Worm (Caenorhabditis elegans) whole organism, mixed stage, embryonic: ENCODE data around the gene orc-3.
A peak's percentile ranks its signal among the peaks of the same experiment; 100 is the strongest.

Experiments used
- M03D4.4 ChIP-seq: sonication (generic microtip); optimal IDR thresholded peaks from 2 replicates; lab custom pipeline; 2017; ENCODE audit warnings: mild to moderate bottlenecking, missing genetic modification characterization, missing compliant biosample characterization
- bed-3 ChIP-seq: fragments of 200-800 bp; sonication (Bioruptor generic); optimal IDR thresholded peaks from 3 replicates; lab custom pipeline; 2018; ENCODE audit warnings: mild to moderate bottlenecking, missing genetic modification characterization, moderate library complexity, missing compliant biosample characterization
- blmp-1 ChIP-seq: fragments of 150-350 bp; optimal IDR thresholded peaks from 2 replicates; lab custom pipeline; 2014; ENCODE audit warnings: missing biosample characterization, missing genetic modification characterization
- ceh-39 ChIP-seq: fragments of 150-350 bp; optimal IDR thresholded peaks from 2 replicates; lab custom pipeline; 2014; ENCODE audit warnings: missing biosample characterization, missing genetic modification characterization
- ceh-43 ChIP-seq: fragments of 200-800 bp; sonication (Bioruptor generic); optimal IDR thresholded peaks from 2 replicates; lab custom pipeline; 2018; ENCODE audit warnings: mild to moderate bottlenecking, missing genetic modification characterization, moderate library complexity, missing compliant biosample characterization
- ceh-83 ChIP-seq: fragments of 200-800 bp; sonication (Bioruptor generic); optimal IDR thresholded peaks from 2 replicates; lab custom pipeline; 2018; ENCODE audit warnings: mild to moderate bottlenecking, missing genetic modification characterization, missing compliant biosample characterization
- ces-1 ChIP-seq: fragments of 150-350 bp; optimal IDR thresholded peaks from 2 replicates; lab custom pipeline; 2014; ENCODE audit warnings: missing biosample characterization, missing genetic modification reagents, missing genetic modification characterization
- cnd-1 ChIP-seq: fragments of 200-800 bp; sonication (Bioruptor generic); optimal IDR thresholded peaks from 2 replicates; lab custom pipeline; 2018; ENCODE audit warnings: mild to moderate bottlenecking, missing genetic modification characterization, missing compliant biosample characterization
- drap-1 ChIP-seq: fragments of 200-800 bp; sonication (Bioruptor generic); optimal IDR thresholded peaks from 3 replicates; lab custom pipeline; 2018; ENCODE audit warnings: mild to moderate bottlenecking, missing genetic modification characterization, missing compliant biosample characterization
- elt-1 ChIP-seq: sonication (generic microtip); optimal IDR thresholded peaks from 2 replicates; lab custom pipeline; 2017; ENCODE audit warnings: missing genetic modification characterization, mild to moderate bottlenecking, missing compliant biosample characterization, antibody characterized with exemption, moderate library complexity, borderline replicate concordance; ENCODE audit not compliant: insufficient read depth
- elt-3 ChIP-seq: fragments of 150-350 bp; optimal IDR thresholded peaks from 2 replicates; lab custom pipeline; 2014; ENCODE audit warnings: missing biosample characterization, missing genetic modification characterization
- flh-1 ChIP-seq: fragments of 200-800 bp; sonication (Bioruptor generic); optimal IDR thresholded peaks from 2 replicates; lab custom pipeline; 2018; ENCODE audit warnings: mild to moderate bottlenecking, missing genetic modification characterization, moderate library complexity, missing compliant biosample characterization
- ham-2 ChIP-seq: fragments of 200-800 bp; sonication (Bioruptor generic); optimal IDR thresholded peaks from 2 replicates; lab custom pipeline; 2018; ENCODE audit warnings: mild to moderate bottlenecking, missing genetic modification characterization, missing compliant biosample characterization
- hlh-1 ChIP-seq: fragments of 150-350 bp; optimal IDR thresholded peaks from 2 replicates; lab custom pipeline; 2014; ENCODE audit warnings: missing biosample characterization, missing genetic modification reagents, missing genetic modification characterization
- lin-13 ChIP-seq: fragments of 150-350 bp; optimal IDR thresholded peaks from 2 replicates; lab custom pipeline; 2014; ENCODE audit warnings: missing biosample characterization, missing genetic modification characterization
- lin-32 ChIP-seq: fragments of 200-800 bp; sonication (Bioruptor generic); optimal IDR thresholded peaks from 2 replicates; lab custom pipeline; 2018; ENCODE audit warnings: mild to moderate bottlenecking, missing genetic modification characterization, missing compliant biosample characterization
- lsy-2 ChIP-seq: fragments of 150-350 bp; optimal IDR thresholded peaks from 2 replicates; lab custom pipeline; 2014; ENCODE audit warnings: missing biosample characterization, missing genetic modification characterization
- mab-5 ChIP-seq: fragments of 150-350 bp; optimal IDR thresholded peaks from 2 replicates; lab custom pipeline; 2014; ENCODE audit warnings: missing biosample characterization, missing genetic modification characterization
- mep-1 ChIP-seq: fragments of 150-350 bp; optimal IDR thresholded peaks from 2 replicates; lab custom pipeline; 2017; ENCODE audit warnings: missing biosample characterization, missing genetic modification reagents, missing genetic modification characterization, inconsistent platforms
- mls-2 ChIP-seq: sonication (generic microtip); optimal IDR thresholded peaks from 2 replicates; lab custom pipeline; 2016; ENCODE audit warnings: mild to moderate bottlenecking, missing genetic modification characterization, moderate library complexity, missing compliant biosample characterization
- nhr-12 ChIP-seq: fragments of 150-350 bp; optimal IDR thresholded peaks from 2 replicates; lab custom pipeline; 2014; ENCODE audit warnings: missing biosample characterization, missing genetic modification characterization
- nhr-2 ChIP-seq: fragments of 150-350 bp; optimal IDR thresholded peaks from 2 replicates; lab custom pipeline; 2014; ENCODE audit warnings: missing biosample characterization, missing genetic modification characterization
- nhr-237 ChIP-seq: fragments of 150-350 bp; optimal IDR thresholded peaks from 2 replicates; lab custom pipeline; 2014; ENCODE audit warnings: missing biosample characterization, missing genetic modification characterization
- nhr-28 ChIP-seq: fragments of 150-350 bp; optimal IDR thresholded peaks from 2 replicates; lab custom pipeline; 2014; ENCODE audit warnings: missing biosample characterization, missing genetic modification characterization
- nhr-76 ChIP-seq: sonication (generic microtip); optimal IDR thresholded peaks from 2 replicates; lab custom pipeline; 2017; ENCODE audit warnings: missing biosample characterization, missing genetic modification characterization
- pha-4 ChIP-seq: fragments of 150-350 bp; optimal IDR thresholded peaks from 2 replicates; lab custom pipeline; 2018; ENCODE audit warnings: missing biosample characterization, missing genetic modification reagents, missing genetic modification characterization
- sem-2 ChIP-seq: fragments of 200-800 bp; sonication (Bioruptor generic); optimal IDR thresholded peaks from 2 replicates; lab custom pipeline; 2018; ENCODE audit warnings: mild to moderate bottlenecking, missing genetic modification characterization, missing compliant biosample characterization
- snpc-4 ChIP-seq: fragments of 150-350 bp; optimal IDR thresholded peaks from 2 replicates; lab custom pipeline; 2014; ENCODE audit warnings: missing biosample characterization, missing genetic modification characterization
- sptf-1 ChIP-seq: sonication (generic microtip); optimal IDR thresholded peaks from 2 replicates; lab custom pipeline; 2017; ENCODE audit warnings: mild to moderate bottlenecking, missing genetic modification characterization, moderate library complexity, missing compliant biosample characterization
- tbx-8 ChIP-seq: fragments of 200-800 bp; sonication (Bioruptor generic); optimal IDR thresholded peaks from 2 replicates; lab custom pipeline; 2018; ENCODE audit warnings: mild to moderate bottlenecking, missing genetic modification characterization, moderate library complexity, missing compliant biosample characterization
- unc-120 ChIP-seq: sonication (generic microtip); optimal IDR thresholded peaks from 2 replicates; lab custom pipeline; 2017; ENCODE audit warnings: missing genetic modification characterization, missing compliant biosample characterization; ENCODE audit not compliant: poor library complexity, severe bottlenecking
- unc-39 ChIP-seq: fragments of 150-350 bp; optimal IDR thresholded peaks from 2 replicates; lab custom pipeline; 2014; ENCODE audit warnings: missing biosample characterization, missing genetic modification characterization
- unc-62 ChIP-seq: fragments of 150-350 bp; optimal IDR thresholded peaks from 2 replicates; lab custom pipeline; 2014; ENCODE audit warnings: missing biosample characterization, missing genetic modification reagents, missing genetic modification characterization
- zip-8 ChIP-seq: fragments of 150-350 bp; optimal IDR thresholded peaks from 2 replicates; lab custom pipeline; 2014; ENCODE audit warnings: missing biosample characterization, missing genetic modification characterization
- ztf-11 ChIP-seq: fragments of 150-350 bp; optimal IDR thresholded peaks from 2 replicates; lab custom pipeline; 2014; ENCODE audit warnings: missing biosample characterization, missing genetic modification characterization

orc-3 gene

ce11 chrIII:1181756-1182155 lies 26.2 kb upstream of the orc-3 start, which contains the start of gene nspg-8:
Gene nspg-8, plus strand, starts transcription at chrIII:1182056.
- TF ChIP-seq cnd-1 (tag; lab: Kevin White, UChicago) = no peak
- no peak for TF ChIP-seq M03D4.4
- TF ChIP-seq lin-32 (GFP tag; lab: Kevin White, UChicago) = no peak
- no peak for TF ChIP-seq sptf-1 (tag; lab: Kevin White, UChicago)
- TF ChIP-seq nhr-2 (tag; lab: Kevin White, UChicago) = no peak
- TF ChIP-seq ceh-83 (GFP tag; lab: Kevin White, UChicago) = no peak
- TF ChIP-seq snpc-4 (tag; lab: Kevin White, UChicago) = no peak
- no peak for TF ChIP-seq blmp-1 (tag; lab: Kevin White, UChicago)
- no peak for TF ChIP-seq tbx-8 (GFP tag; lab: Kevin White, UChicago)
- TF ChIP-seq elt-1 (tag; lab: Kevin White, UChicago) = no peak
- no peak for TF ChIP-seq elt-3 (tag; lab: Kevin White, UChicago)
- TF ChIP-seq ceh-43 = no peak
- no peak for TF ChIP-seq zip-8 (tag; lab: Kevin White, UChicago)

- no peak for TF ChIP-seq lsy-2 (tag; lab: Kevin White, UChicago)
- no peak for TF ChIP-seq elt-3 (tag; lab: Kevin White, UChicago)
- no peak for TF ChIP-seq unc-120 (tag; lab: Kevin White, UChicago)
- no peak for TF ChIP-seq ceh-39
- TF ChIP-seq, all 35 proteins: peak for 0
Measured at ce11 chrIII:1193326-1193862, 14.5 kb upstream of the orc-3 start, which contains the start of gene Y119D3B.14. Gene Y119D3B.14, minus strand, starts transcription at chrIII:1193812.

ce11 chrIII:1196192-1196591 lies 11.7 kb upstream of the orc-3 start, which contains the start of gene dss-1:
Gene dss-1, minus strand, starts transcription at chrIII:1196292.
- TF ChIP-seq bed-3 (GFP tag; lab: Kevin White, UChicago) (no peak), cnd-1 (tag; lab: Kevin White, UChicago) (no peak), elt-1 (tag; lab: Kevin White, UChicago) (no peak), ceh-83 (GFP tag; lab: Kevin White, UChicago) (no peak), mls-2 (tag; lab: Kevin White, UChicago) (no peak), elt-3 (tag; lab: Kevin White, UChicago) (no peak), sptf-1 (tag; lab: Kevin White, UChicago) (no peak), ceh-43 (no peak), M03D4.4 (no peak), pha-4 (tag; lab: Kevin White, UChicago) (no peak), nhr-2 (tag; lab: Kevin White, UChicago) (no peak), nhr-28 (tag; lab: Kevin White, UChicago) (no peak), lsy-2 (tag; lab: Kevin White, UChicago) (no peak), tbx-8 (GFP tag; lab: Kevin White, UChicago) (no peak), ztf-11 (tag; lab: Kevin White, UChicago) (no peak), ham-2 (GFP tag; lab: Kevin White, UChicago) (no peak), drap-1 (GFP tag; lab: Kevin White, UChicago) (no peak), unc-39 (tag; lab: Kevin White, UChicago) (no peak), lin-32 (GFP tag; lab: Kevin White, UChicago) (no peak)

ce11 chrIII:1201958-1202596 lies 5.9 kb upstream of the orc-3 start, which contains the start of the genes mrpl-45 and Y119D3B.12:
Gene mrpl-45, minus strand, starts transcription at chrIII:1202008.
Gene Y119D3B.12, plus strand, starts transcription at chrIII:1202546.
- TF ChIP-seq unc-62 (no peak), mls-2 (tag; lab: Kevin White, UChicago) (peak; percentile 26), unc-120 (tag; lab: Kevin White, UChicago) (peak; percentile 8), zip-8 (tag; lab: Kevin White, UChicago) (no peak), ces-1 (GFP tag; lab: Kevin White, UChicago) (peak; percentile 53), elt-1 (tag; lab: Kevin White, UChicago) (no peak), nhr-2 (tag; lab: Kevin White, UChicago) (no peak), lin-13 (peak; percentile 85), tbx-8 (GFP tag; lab: Kevin White, UChicago) (no peak), mab-5 (tag; lab: Kevin White, UChicago) (no peak), lin-32 (GFP tag; lab: Kevin White, UChicago) (no peak), ham-2 (GFP tag; lab: Kevin White, UChicago) (no peak), blmp-1 (tag; lab: Kevin White, UChicago) (no peak), ceh-43 (no peak), bed-3 (GFP tag; lab: Kevin White, UChicago) (no peak), ztf-11 (tag; lab: Kevin White, UChicago) (no peak), ceh-83 (GFP tag; lab: Kevin White, UChicago) (peak; percentile 26), cnd-1 (tag; lab: Kevin White, UChicago) (no peak), sptf-1 (tag; lab: Kevin White, UChicago) (peak; percentile 78), pha-4 (tag; lab: Kevin White, UChicago) (peak; percentile 64), M03D4.4 (peak; percentile 75), nhr-28 (tag; lab: Kevin White, UChicago) (no peak), sem-2 (GFP tag; lab: Kevin White, UChicago) (no peak), snpc-4 (tag; lab: Kevin White, UChicago) (no peak), nhr-12 (tag; lab: Kevin White, UChicago) (no peak), drap-1 (GFP tag; lab: Kevin White, UChicago) (peak; percentile 2), elt-3 (tag; lab: Kevin White, UChicago) (no peak), mep-1 (tag; lab: Kevin White, UChicago) (peak; percentile 85), nhr-76 (tag; lab: Kevin White, UChicago) (no peak), unc-39 (tag; lab: Kevin White, UChicago) (no peak), lsy-2 (tag; lab: Kevin White, UChicago) (peak; percentile 83), flh-1 (GFP tag; lab: Kevin White, UChicago) (no peak), hlh-1 (tag; lab: Kevin White, UChicago) (no peak), nhr-237 (tag; lab: Kevin White, UChicago) (peak; percentile 26), ceh-39 (peak; percentile 42)
